Worm (Caenorhabditis elegans) whole organism, midembryonic: Measurements from ENCODE around the gene F49H12.2.

Experiments
- T22C8.4 ChIP-seq: fragments of 200-800 bp; sonication (Bioruptor generic); IDR thresholded peaks from 2 replicates; pipeline ENCODE4 v1.3.6; 2022; ENCODE audit warnings: missing genetic modification characterization, missing compliant biosample characterization
- cog-1 ChIP-seq: sonication (generic microtip); optimal IDR thresholded peaks from 2 replicates; lab custom pipeline; 2016; ENCODE audit warnings: missing genetic modification characterization, missing compliant biosample characterization
- flt-1 ChIP-seq: fragments of 200-800 bp; sonication (Bioruptor generic); IDR thresholded peaks from 2 replicates; pipeline ENCODE4 v1.3.6; 2022; ENCODE audit warnings: missing genetic modification characterization, missing compliant biosample characterization
- klf-2 ChIP-seq: fragments of 200-800 bp; sonication (Bioruptor generic); conservative IDR thresholded peaks from 2 replicates; pipeline ENCODE4 v1.3.6; 2022; ENCODE audit warnings: missing genetic modification reagents, missing genetic modification characterization, missing compliant biosample characterization
- med-1 ChIP-seq: sonication (generic microtip); optimal IDR thresholded peaks from 2 replicates; lab custom pipeline; 2017; ENCODE audit warnings: missing genetic modification characterization, mild to moderate bottlenecking, missing compliant biosample characterization, antibody characterized with exemption, missing genetic modification reagents; ENCODE audit not compliant: insufficient read depth
- ref-1 ChIP-seq: fragments of 200-800 bp; sonication (Bioruptor generic); conservative IDR thresholded peaks from 2 replicates; pipeline ENCODE4 v1.3.6; 2022; ENCODE audit warnings: missing genetic modification reagents, missing genetic modification characterization, missing compliant biosample characterization
- tab-1 ChIP-seq: fragments of 200-800 bp; sonication (Bioruptor generic); IDR thresholded peaks from 2 replicates; pipeline ENCODE4 v1.3.6; 2022; ENCODE audit warnings: missing genetic modification characterization, missing compliant biosample characterization
- ztf-23 ChIP-seq: fragments of 200-800 bp; sonication (Bioruptor generic); IDR thresholded peaks from 2 replicates; pipeline ENCODE4 v1.3.6; 2022; ENCODE audit warnings: missing genetic modification reagents, missing genetic modification characterization, missing compliant biosample characterization
- ztf-29 ChIP-seq: fragments of 200-800 bp; sonication (Bioruptor generic); IDR thresholded peaks from 2 replicates; pipeline ENCODE4 v1.3.6; 2022; ENCODE audit warnings: missing genetic modification reagents, missing genetic modification characterization, missing compliant biosample characterization

The F49H12.2 gene

ce11 chrX:2048865-2049405, 36.2 kb upstream of the F49H12.2 start:
- TF ChIP-seq flt-1 (no peak), klf-2 (GFP tag; lab: Robert Waterston, UW) (no peak), ref-1 (no peak), ztf-23 (GFP tag; lab: Robert Waterston, UW) (no peak), ztf-29 (GFP tag; lab: Robert Waterston, UW) (no peak), cog-1 (tag; lab: Kevin White, UChicago) (no peak), T22C8.4 (GFP tag; lab: Robert Waterston, UW) (no peak), tab-1 (GFP tag; lab: Robert Waterston, UW) (no peak), med-1 (no peak)

- TF ChIP-seq T22C8.4 (GFP tag; lab: Robert Waterston, UW) = no peak
- TF ChIP-seq flt-1 = no peak
- TF ChIP-seq tab-1 (GFP tag; lab: Robert Waterston, UW) = no peak
- TF ChIP-seq ref-1 = no peak
Observed at ce11 chrX:2050212-2050611, 34.9 kb upstream of the F49H12.2 start.

ce11 chrX:2051602-2052001, 33.5 kb upstream of the F49H12.2 start, which contains the start of gene Y102A11A.1:
Gene Y102A11A.1, plus strand, starts transcription at chrX:2051824.
- TF ChIP-seq flt-1 (no peak), med-1 (no peak), ztf-23 (GFP tag; lab: Robert Waterston, UW) (no peak), ref-1 (no peak), T22C8.4 (GFP tag; lab: Robert Waterston, UW) (no peak)

- TF ChIP-seq ztf-23 (GFP tag; lab: Robert Waterston, UW) = 0 out of 2 replicates have a peak, but pooled peaks have one; percentile 25
Observed at ce11 chrX:2056875-2057274, 28.2 kb upstream of the F49H12.2 start.

ce11 chrX:2057828-2058418, 27.2 kb upstream of the F49H12.2 start:
- TF ChIP-seq ref-1 (peak; percentile 63; the same call in 1 of the 2 replicates), tab-1 (GFP tag; lab: Robert Waterston, UW) (peak; percentile 81), ztf-23 (GFP tag; lab: Robert Waterston, UW) (0 out of 2 replicates have a peak, but pooled peaks have one; percentile 61), flt-1 (peak; percentile 97)

- TF ChIP-seq T22C8.4 (GFP tag; lab: Robert Waterston, UW) = 0 out of 2 replicates have a peak, but pooled peaks have one; percentile 19
- peak; percentile 77 for TF ChIP-seq tab-1 (GFP tag; lab: Robert Waterston, UW)
- peak; percentile 66; the same call in 1 of the 2 replicates for TF ChIP-seq flt-1
- 0 out of 2 replicates have a peak, but pooled peaks have one; percentile 30 for TF ChIP-seq ztf-23 (GFP tag; lab: Robert Waterston, UW)
- 0 out of 2 replicates have a peak, but pooled peaks have one; percentile 25 for TF ChIP-seq ref-1
- TF ChIP-seq klf-2 (GFP tag; lab: Robert Waterston, UW) = 0 out of 2 replicates have a peak, but pooled peaks have one; percentile 52
Observed at ce11 chrX:2058498-2059349, 26.4 kb upstream of the F49H12.2 start.

- no peak for TF ChIP-seq T22C8.4 (GFP tag; lab: Robert Waterston, UW)
- no peak for TF ChIP-seq flt-1
- no peak for TF ChIP-seq tab-1 (GFP tag; lab: Robert Waterston, UW)
- no peak for TF ChIP-seq ztf-23 (GFP tag; lab: Robert Waterston, UW)
- TF ChIP-seq ref-1 = no peak
- no peak for TF ChIP-seq med-1
- no peak for TF ChIP-seq cog-1 (tag; lab: Kevin White, UChicago)
- TF ChIP-seq klf-2 (GFP tag; lab: Robert Waterston, UW) = no peak
- no peak for TF ChIP-seq ztf-29 (GFP tag; lab: Robert Waterston, UW)
Observed at ce11 chrX:2064730-2065129, 20.4 kb upstream of the F49H12.2 start, which contains the start of gene F49H12.7. Gene F49H12.7, plus strand, starts transcription at chrX:2065030.

ce11 chrX:2068294-2068693, 16.8 kb upstream of the F49H12.2 start:
- TF ChIP-seq klf-2 (GFP tag; lab: Robert Waterston, UW) (no peak), ztf-23 (GFP tag; lab: Robert Waterston, UW) (no peak), med-1 (no peak), ztf-29 (GFP tag; lab: Robert Waterston, UW) (no peak), flt-1 (no peak), cog-1 (tag; lab: Kevin White, UChicago) (no peak), ref-1 (no peak)

- TF ChIP-seq med-1 = no peak
- no peak for TF ChIP-seq ztf-29 (GFP tag; lab: Robert Waterston, UW)
- TF ChIP-seq cog-1 (tag; lab: Kevin White, UChicago) = no peak
- TF ChIP-seq klf-2 (GFP tag; lab: Robert Waterston, UW) = no peak
- no peak for TF ChIP-seq ztf-23 (GFP tag; lab: Robert Waterston, UW)
- TF ChIP-seq flt-1 = no peak
- TF ChIP-seq tab-1 (GFP tag; lab: Robert Waterston, UW) = no peak
- TF ChIP-seq T22C8.4 (GFP tag; lab: Robert Waterston, UW) = no peak
- no peak for TF ChIP-seq ref-1
Observed at ce11 chrX:2070418-2070996, 14.6 kb upstream of the F49H12.2 start, which contains the start of gene acl-4. Gene acl-4, minus strand, starts transcription at chrX:2070444.
